Worm (Caenorhabditis elegans) whole organism, L3 larva: ENCODE measurements around the gene tax-4.
A peak's percentile ranks its signal among the peaks of the same experiment; 100 is the strongest.

Experiments
- ZK546.5 ChIP-seq: sonication (generic microtip); optimal IDR thresholded peaks from 2 replicates; lab custom pipeline; 2017; ENCODE audit warnings: missing biosample characterization, missing genetic modification characterization
- aly-2 ChIP-seq: fragments of 150-350 bp; optimal IDR thresholded peaks from 2 replicates; lab custom pipeline; 2014; ENCODE audit warnings: missing biosample characterization, missing genetic modification characterization
- ama-1 ChIP-seq: fragments of 150-350 bp; optimal IDR thresholded peaks from 2 replicates; lab custom pipeline; 2018
- ceh-16 ChIP-seq: sonication (generic microtip); optimal IDR thresholded peaks from 2 replicates; lab custom pipeline; 2017; ENCODE audit warnings: missing biosample characterization, missing genetic modification characterization
- ceh-28 ChIP-seq: fragments of 150-350 bp; optimal IDR thresholded peaks from 2 replicates; lab custom pipeline; 2014; ENCODE audit warnings: missing biosample characterization, missing genetic modification reagents, missing genetic modification characterization
- ceh-9 ChIP-seq: sonication (generic microtip); optimal IDR thresholded peaks from 2 replicates; lab custom pipeline; 2018; ENCODE audit warnings: missing biosample characterization, missing genetic modification characterization
- daf-12 ChIP-seq: fragments of 150-350 bp; optimal IDR thresholded peaks from 2 replicates; lab custom pipeline; 2014; ENCODE audit warnings: missing biosample characterization, missing genetic modification reagents, missing genetic modification characterization
- egl-27 ChIP-seq: sonication (generic microtip); optimal IDR thresholded peaks from 4 replicates; lab custom pipeline; 2017; ENCODE audit warnings: missing biosample characterization, missing genetic modification reagents, missing genetic modification characterization
- egl-5 ChIP-seq: fragments of 150-350 bp; optimal IDR thresholded peaks from 2 replicates; lab custom pipeline; 2017; ENCODE audit warnings: missing biosample characterization, missing genetic modification reagents, missing genetic modification characterization, inconsistent platforms
- elt-1 ChIP-seq: fragments of 150-350 bp; optimal IDR thresholded peaks from 2 replicates; lab custom pipeline; 2014; ENCODE audit warnings: missing biosample characterization, missing genetic modification characterization
- elt-3 ChIP-seq, 3 experiments: fragments of 150-350 bp in 1 of 3; sonication (generic microtip) in 2 of 3; optimal IDR thresholded peaks; 2 replicates in 2 of 3; 4 replicates in 1 of 3; lab custom pipeline; 2014 to 2017; ENCODE audit warnings: missing biosample characterization in 3 of 3, missing genetic modification characterization in 3 of 3
- eor-1 ChIP-seq, 2 experiments: fragments of 150-350 bp; optimal IDR thresholded peaks; 2 replicates each; lab custom pipeline; 2014 to 2018; ENCODE audit warnings: missing biosample characterization in 2 of 2, missing genetic modification characterization in 2 of 2
- fkh-10 ChIP-seq: sonication (generic microtip); optimal IDR thresholded peaks from 2 replicates; lab custom pipeline; 2017; ENCODE audit warnings: missing biosample characterization, missing genetic modification reagents, missing genetic modification characterization
- fkh-2 ChIP-seq: fragments of 150-350 bp; optimal IDR thresholded peaks from 2 replicates; lab custom pipeline; 2014; ENCODE audit warnings: missing biosample characterization, missing genetic modification reagents, missing genetic modification characterization
- fos-1 ChIP-seq: fragments of 150-350 bp; optimal IDR thresholded peaks from 2 replicates; lab custom pipeline; 2014; ENCODE audit warnings: missing biosample characterization, missing genetic modification characterization
- hmg-11 ChIP-seq: sonication (generic microtip); optimal IDR thresholded peaks from 2 replicates; lab custom pipeline; 2016; ENCODE audit warnings: missing genetic modification characterization, missing compliant biosample characterization
- lin-15B ChIP-seq: fragments of 150-350 bp; optimal IDR thresholded peaks from 2 replicates; lab custom pipeline; 2014; ENCODE audit warnings: missing biosample characterization, missing genetic modification characterization
- lin-39 ChIP-seq: fragments of 150-350 bp; optimal IDR thresholded peaks from 2 replicates; lab custom pipeline; 2018; ENCODE audit warnings: missing biosample characterization, missing genetic modification reagents, missing genetic modification characterization
- lsy-12 ChIP-seq: sonication (generic microtip); optimal IDR thresholded peaks from 2 replicates; lab custom pipeline; 2016; ENCODE audit warnings: mild to moderate bottlenecking, missing genetic modification characterization, missing compliant biosample characterization
- mdl-1 ChIP-seq: fragments of 150-350 bp; optimal IDR thresholded peaks from 2 replicates; lab custom pipeline; 2014; ENCODE audit warnings: missing biosample characterization, missing genetic modification characterization
- mml-1 ChIP-seq: fragments of 150-350 bp; sonication (generic microtip); optimal IDR thresholded peaks from 3 replicates; lab custom pipeline; 2014; ENCODE audit warnings: missing biosample characterization, missing genetic modification characterization
- nfya-1 ChIP-seq: sonication (generic microtip); optimal IDR thresholded peaks from 2 replicates; lab custom pipeline; 2017; ENCODE audit warnings: missing genetic modification characterization, mild to moderate bottlenecking, missing compliant biosample characterization, antibody characterized with exemption, moderate library complexity; ENCODE audit not compliant: insufficient read depth
- nhr-11 ChIP-seq: fragments of 150-350 bp; optimal IDR thresholded peaks from 2 replicates; lab custom pipeline; 2014; ENCODE audit warnings: missing biosample characterization, missing genetic modification characterization
- nhr-237 ChIP-seq: fragments of 150-350 bp; optimal IDR thresholded peaks from 2 replicates; lab custom pipeline; 2014; ENCODE audit warnings: missing biosample characterization, missing genetic modification characterization
- nhr-25 ChIP-seq: sonication (generic microtip); optimal IDR thresholded peaks from 2 replicates; lab custom pipeline; 2017; ENCODE audit warnings: missing biosample characterization, missing genetic modification characterization
- nhr-43 ChIP-seq: sonication (generic microtip); optimal IDR thresholded peaks from 2 replicates; lab custom pipeline; 2016; ENCODE audit warnings: mild to moderate bottlenecking, missing genetic modification characterization, missing compliant biosample characterization; ENCODE audit not compliant: poor library complexity, severe bottlenecking
- nhr-67 ChIP-seq: fragments of 150-350 bp; optimal IDR thresholded peaks from 2 replicates; lab custom pipeline; 2014; ENCODE audit warnings: missing biosample characterization, missing genetic modification characterization
- nhr-76 ChIP-seq: fragments of 150-350 bp; sonication (generic microtip); optimal IDR thresholded peaks from 5 replicates; lab custom pipeline; 2014; ENCODE audit warnings: missing biosample characterization, missing genetic modification characterization
- pha-4 ChIP-seq: fragments of 150-350 bp; optimal IDR thresholded peaks from 2 replicates; lab custom pipeline; 2014; ENCODE audit warnings: missing biosample characterization, missing genetic modification reagents, missing genetic modification characterization
- sea-2 ChIP-seq: fragments of 150-350 bp; sonication (generic microtip); optimal IDR thresholded peaks from 4 replicates; lab custom pipeline; 2014; ENCODE audit warnings: missing biosample characterization, missing genetic modification reagents, missing genetic modification characterization
- skn-1 ChIP-seq: fragments of 150-350 bp; optimal IDR thresholded peaks from 2 replicates; lab custom pipeline; 2014; ENCODE audit warnings: missing biosample characterization, missing genetic modification characterization
- snpc-4 ChIP-seq: fragments of 150-350 bp; optimal IDR thresholded peaks from 2 replicates; lab custom pipeline; 2014; ENCODE audit warnings: missing biosample characterization, missing genetic modification characterization
- tbx-2 ChIP-seq: sonication (generic microtip); optimal IDR thresholded peaks from 2 replicates; lab custom pipeline; 2016; ENCODE audit warnings: mild to moderate bottlenecking, missing genetic modification characterization, missing compliant biosample characterization
- unc-39 ChIP-seq: sonication (generic microtip); optimal IDR thresholded peaks from 4 replicates; lab custom pipeline; 2017; ENCODE audit warnings: missing biosample characterization, missing genetic modification characterization
- unc-62 ChIP-seq: fragments of 150-350 bp; sonication (generic microtip); optimal IDR thresholded peaks from 4 replicates; lab custom pipeline; 2014; ENCODE audit warnings: missing biosample characterization, missing genetic modification reagents, missing genetic modification characterization
- ztf-11 ChIP-seq: fragments of 150-350 bp; optimal IDR thresholded peaks from 2 replicates; lab custom pipeline; 2014; ENCODE audit warnings: missing biosample characterization, missing genetic modification characterization
- ztf-4 ChIP-seq: fragments of 150-350 bp; optimal IDR thresholded peaks from 2 replicates; lab custom pipeline; 2014; ENCODE audit warnings: missing biosample characterization, missing genetic modification characterization

The tax-4 gene

ce11 chrIII:9191091-9191490 lies 9.7 kb downstream of the tax-4 start, which contains the start of gene cls-3:
TSS of gene cls-3 (minus strand) at chrIII:9191109.
- TF ChIP-seq snpc-4 (tag; lab: Kevin White, UChicago) (no peak), lin-39 (tag; lab: Kevin White, UChicago) (peak; percentile 43), skn-1 (peak; percentile 13), nfya-1 (peak; percentile 63), nhr-25 (no peak), hmg-11 (tag; lab: Kevin White, UChicago) (no peak), unc-39 (tag; lab: Kevin White, UChicago) (no peak), fkh-10 (GFP tag; lab: Kevin White, UChicago) (peak; percentile 15), lsy-12 (peak; percentile 7), nhr-237 (no peak), nhr-11 (tag; lab: Kevin White, UChicago) (no peak), ztf-4 (tag; lab: Kevin White, UChicago) (no peak), elt-3 (tag; optimal IDR thresholded peaks at IDR 0.05; lab: Kevin White, UChicago) (no peak), lin-15B (tag; lab: Kevin White, UChicago) (peak; percentile 40), unc-62 (GFP tag; lab: Kevin White, UChicago) (no peak), eor-1 (tag; optimal IDR thresholded peaks at IDR 0.05; lab: Kevin White, UChicago) (no peak), fkh-2 (tag; lab: Kevin White, UChicago) (no peak), ztf-11 (tag; lab: Kevin White, UChicago) (no peak)

- TF ChIP-seq nhr-76 (tag; lab: Kevin White, UChicago) = no peak
- TF ChIP-seq nhr-237 = no peak
- TF ChIP-seq tbx-2 (tag; lab: Kevin White, UChicago) = no peak
- no peak for TF ChIP-seq hmg-11 (tag; lab: Kevin White, UChicago)
- TF ChIP-seq mml-1 (tag; lab: Kevin White, UChicago) = no peak
These were observed 18.3 kb downstream of the tax-4 start, which contains the start of gene ZC84.6 for ce11 chrIII:9199605-9200004. TSS of gene ZC84.6 (minus strand) at chrIII:9199705.

- TF ChIP-seq elt-1 (tag; lab: Kevin White, UChicago) = no peak
- TF ChIP-seq ZK546.5 = no peak
- TF ChIP-seq ceh-16 (tag; lab: Kevin White, UChicago) = no peak
- no peak for TF ChIP-seq eor-1 (tag; optimal IDR thresholded peaks at IDR 0.05; lab: Kevin White, UChicago)
- no peak for TF ChIP-seq ceh-9 (tag; lab: Kevin White, UChicago)
- TF ChIP-seq fos-1 (tag; lab: Kevin White, UChicago) = no peak
- TF ChIP-seq unc-62 (GFP tag; lab: Kevin White, UChicago) = no peak
- no peak for TF ChIP-seq sea-2
- no peak for TF ChIP-seq nhr-11 (tag; lab: Kevin White, UChicago)
- TF ChIP-seq ama-1 = no peak
- no peak for TF ChIP-seq ceh-28 (tag; lab: Kevin White, UChicago)
- TF ChIP-seq daf-12 (tag; lab: Kevin White, UChicago) = no peak
- TF ChIP-seq mdl-1 (tag; lab: Kevin White, UChicago) = no peak
- TF ChIP-seq skn-1 = no peak
- no peak for TF ChIP-seq snpc-4 (tag; lab: Kevin White, UChicago)
- no peak for TF ChIP-seq tbx-2 (tag; lab: Kevin White, UChicago)
- TF ChIP-seq nhr-67 (tag; lab: Kevin White, UChicago) = no peak
- no peak for TF ChIP-seq unc-39 (tag; lab: Kevin White, UChicago)
- TF ChIP-seq egl-5 (tag; lab: Kevin White, UChicago) = no peak
These were observed 20.6 kb downstream of the tax-4 start for ce11 chrIII:9201977-9202376.

ce11 chrIII:9206185-9206584 lies 24.8 kb downstream of the tax-4 start, which contains the start of gene ZC84.1:
TSS of gene ZC84.1 (minus strand) at chrIII:9206285.
- TF ChIP-seq nhr-11 (tag; lab: Kevin White, UChicago) = no peak

- TF ChIP-seq egl-27 (tag; lab: Kevin White, UChicago) = no peak
- no peak for TF ChIP-seq pha-4 (tag; lab: Kevin White, UChicago)
- TF ChIP-seq aly-2 (tag; lab: Kevin White, UChicago) = no peak
- no peak for TF ChIP-seq nhr-43 (tag; lab: Kevin White, UChicago)
- no peak for TF ChIP-seq daf-12 (tag; lab: Kevin White, UChicago)
- no peak for TF ChIP-seq fos-1 (tag; lab: Kevin White, UChicago)
- no peak for TF ChIP-seq sea-2
- TF ChIP-seq, all 47 proteins: peak for 0
These were observed 34.0 kb downstream of the tax-4 start, which contains the start of gene npr-29 for ce11 chrIII:9215367-9215766. TSS of gene npr-29 (minus strand) at chrIII:9215467.
